Worm (Caenorhabditis elegans) whole organism, midembryonic: ENCODE data around the gene F43H9.3.

Source experiments
- T22C8.4 ChIP-seq: fragments of 200-800 bp; sonication (Bioruptor generic); IDR thresholded peaks from 2 replicates; pipeline ENCODE4 v1.3.6; 2022; ENCODE audit warnings: missing genetic modification characterization, missing compliant biosample characterization
- cog-1 ChIP-seq: sonication (generic microtip); optimal IDR thresholded peaks from 2 replicates; lab custom pipeline; 2016; ENCODE audit warnings: missing genetic modification characterization, missing compliant biosample characterization
- flt-1 ChIP-seq: fragments of 200-800 bp; sonication (Bioruptor generic); IDR thresholded peaks from 2 replicates; pipeline ENCODE4 v1.3.6; 2022; ENCODE audit warnings: missing genetic modification characterization, missing compliant biosample characterization
- klf-2 ChIP-seq: fragments of 200-800 bp; sonication (Bioruptor generic); conservative IDR thresholded peaks from 2 replicates; pipeline ENCODE4 v1.3.6; 2022; ENCODE audit warnings: missing genetic modification reagents, missing genetic modification characterization, missing compliant biosample characterization
- med-1 ChIP-seq: sonication (generic microtip); optimal IDR thresholded peaks from 2 replicates; lab custom pipeline; 2017; ENCODE audit warnings: missing genetic modification characterization, mild to moderate bottlenecking, missing compliant biosample characterization, antibody characterized with exemption, missing genetic modification reagents; ENCODE audit not compliant: insufficient read depth
- ref-1 ChIP-seq: fragments of 200-800 bp; sonication (Bioruptor generic); conservative IDR thresholded peaks from 2 replicates; pipeline ENCODE4 v1.3.6; 2022; ENCODE audit warnings: missing genetic modification reagents, missing genetic modification characterization, missing compliant biosample characterization
- tab-1 ChIP-seq: fragments of 200-800 bp; sonication (Bioruptor generic); IDR thresholded peaks from 2 replicates; pipeline ENCODE4 v1.3.6; 2022; ENCODE audit warnings: missing genetic modification characterization, missing compliant biosample characterization
- ztf-23 ChIP-seq: fragments of 200-800 bp; sonication (Bioruptor generic); IDR thresholded peaks from 2 replicates; pipeline ENCODE4 v1.3.6; 2022; ENCODE audit warnings: missing genetic modification reagents, missing genetic modification characterization, missing compliant biosample characterization
- ztf-29 ChIP-seq: fragments of 200-800 bp; sonication (Bioruptor generic); IDR thresholded peaks from 2 replicates; pipeline ENCODE4 v1.3.6; 2022; ENCODE audit warnings: missing genetic modification reagents, missing genetic modification characterization, missing compliant biosample characterization

Gene F43H9.3

ce11 chrV:8024752-8025151 is at the start of gene F43H9.3:
TSS of gene F43H9.3 (minus strand) at chrV:8024940.
- no peak for TF ChIP-seq ztf-23 (GFP tag; lab: Robert Waterston, UW)
- TF ChIP-seq ztf-29 = no peak
- no peak for TF ChIP-seq flt-1 (GFP tag; lab: Robert Waterston, UW)
- no peak for TF ChIP-seq cog-1 (tag; lab: Kevin White, UChicago)
- no peak for TF ChIP-seq tab-1 (GFP tag; lab: Robert Waterston, UW)
- no peak for TF ChIP-seq T22C8.4 (GFP tag; lab: Robert Waterston, UW)
- no peak for TF ChIP-seq ref-1
- no peak for TF ChIP-seq klf-2
- TF ChIP-seq med-1 (GFP tag; lab: Kevin White, UChicago) = no peak

DNA sequence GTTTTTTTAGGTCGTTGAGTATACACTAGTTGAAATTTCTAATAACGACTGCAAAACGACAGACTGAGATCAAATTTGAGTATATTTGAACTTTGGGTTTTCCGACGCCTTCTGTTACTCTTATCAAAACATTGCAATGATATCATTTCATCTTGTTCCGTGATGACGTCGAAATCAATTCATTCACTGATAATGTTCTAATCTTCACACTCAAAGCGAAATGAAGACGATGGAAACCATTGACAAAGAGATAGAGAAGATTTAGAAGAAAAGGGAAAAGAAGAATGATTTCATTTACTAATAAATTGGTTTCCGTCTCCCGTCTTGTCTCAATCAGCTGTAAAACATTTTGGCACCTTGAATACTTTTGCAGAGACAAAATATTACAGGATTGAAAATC is 48.4 kb upstream of the F43H9.3 start:
- TF ChIP-seq cog-1 (tag; lab: Kevin White, UChicago) (no peak), ztf-29 (no peak), ztf-23 (GFP tag; lab: Robert Waterston, UW) (no peak), klf-2 (no peak), T22C8.4 (GFP tag; lab: Robert Waterston, UW) (no peak), med-1 (GFP tag; lab: Kevin White, UChicago) (no peak), tab-1 (GFP tag; lab: Robert Waterston, UW) (no peak), ref-1 (no peak), flt-1 (GFP tag; lab: Robert Waterston, UW) (no peak)

DNA sequence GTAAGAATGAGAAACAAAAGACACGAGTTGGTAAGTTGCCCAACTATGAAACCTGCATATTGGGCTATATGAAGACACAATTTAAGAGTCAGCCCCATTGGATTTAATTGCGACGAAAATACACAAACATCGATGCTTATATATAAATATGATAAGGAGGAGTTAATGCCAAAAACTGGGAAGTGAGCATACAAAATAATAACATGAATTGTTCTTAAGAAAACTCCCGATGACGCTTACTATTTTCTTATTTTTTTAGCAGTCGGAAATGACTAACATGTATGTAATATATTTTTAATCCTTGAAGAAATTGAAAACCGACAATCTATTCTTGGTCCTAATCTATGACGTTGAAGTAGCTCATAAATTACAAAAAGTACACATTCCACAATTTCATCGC is 47.3 kb upstream of the F43H9.3 start, which contains the start of gene str-144:
str-144 (minus strand) TSS at position 101 of the 400 bp plus-strand sequence.
- TF ChIP-seq ref-1 = no peak
- TF ChIP-seq ztf-23 (GFP tag; lab: Robert Waterston, UW) = no peak
- TF ChIP-seq T22C8.4 (GFP tag; lab: Robert Waterston, UW) = no peak
- no peak for TF ChIP-seq tab-1 (GFP tag; lab: Robert Waterston, UW)
- no peak for TF ChIP-seq cog-1 (tag; lab: Kevin White, UChicago)
- no peak for TF ChIP-seq klf-2
- no peak for TF ChIP-seq flt-1 (GFP tag; lab: Robert Waterston, UW)
- no peak for TF ChIP-seq med-1 (GFP tag; lab: Kevin White, UChicago)
- TF ChIP-seq ztf-29 = no peak

DNA sequence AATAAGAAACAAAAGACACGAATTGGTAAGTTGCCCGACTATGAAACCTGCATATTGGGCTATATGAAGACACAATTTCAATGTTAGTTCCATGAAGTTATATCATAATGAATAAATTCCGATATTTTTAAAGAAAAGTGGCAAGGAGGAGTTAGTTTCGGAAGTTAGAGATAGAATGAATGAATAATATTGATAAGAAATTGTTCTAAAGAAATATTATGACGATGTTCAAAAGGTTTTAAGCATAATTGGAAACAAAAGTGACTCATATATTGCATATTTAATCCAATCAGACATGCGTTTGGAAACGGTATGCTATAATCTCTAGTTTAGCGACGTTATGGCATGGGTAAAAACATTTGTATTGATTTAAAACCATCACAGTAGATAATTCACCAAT is 44.9 kb upstream of the F43H9.3 start, which contains the start of gene str-143:
str-143 (minus strand) TSS at position 101 of the 400 bp plus-strand sequence.
- TF ChIP-seq T22C8.4 (GFP tag; lab: Robert Waterston, UW) (no peak), ztf-29 (no peak), ref-1 (no peak)

ce11 chrV:8067800-8068199 is 43.1 kb upstream of the F43H9.3 start, which contains the start of gene str-140:
TSS of gene str-140 (minus strand) at chrV:8067900.
- TF ChIP-seq ztf-23 (GFP tag; lab: Robert Waterston, UW) (no peak), flt-1 (GFP tag; lab: Robert Waterston, UW) (no peak), tab-1 (GFP tag; lab: Robert Waterston, UW) (no peak)

ce11 chrV:8062074-8062473 is 37.3 kb upstream of the F43H9.3 start, which contains the start of gene str-139:
TSS of gene str-139 (minus strand) at chrV:8062174.
- TF ChIP-seq klf-2 (no peak), cog-1 (tag; lab: Kevin White, UChicago) (no peak), flt-1 (GFP tag; lab: Robert Waterston, UW) (no peak), tab-1 (GFP tag; lab: Robert Waterston, UW) (no peak), ztf-29 (no peak)

- TF ChIP-seq T22C8.4 (GFP tag; lab: Robert Waterston, UW) (no peak), tab-1 (GFP tag; lab: Robert Waterston, UW) (no peak), med-1 (GFP tag; lab: Kevin White, UChicago) (no peak), ref-1 (no peak), cog-1 (tag; lab: Kevin White, UChicago) (no peak)
Observed at ce11 chrV:8058359-8058758, 33.6 kb upstream of the F43H9.3 start, which contains the start of gene str-138. TSS of gene str-138 (plus strand) at chrV:8058659.

DNA sequence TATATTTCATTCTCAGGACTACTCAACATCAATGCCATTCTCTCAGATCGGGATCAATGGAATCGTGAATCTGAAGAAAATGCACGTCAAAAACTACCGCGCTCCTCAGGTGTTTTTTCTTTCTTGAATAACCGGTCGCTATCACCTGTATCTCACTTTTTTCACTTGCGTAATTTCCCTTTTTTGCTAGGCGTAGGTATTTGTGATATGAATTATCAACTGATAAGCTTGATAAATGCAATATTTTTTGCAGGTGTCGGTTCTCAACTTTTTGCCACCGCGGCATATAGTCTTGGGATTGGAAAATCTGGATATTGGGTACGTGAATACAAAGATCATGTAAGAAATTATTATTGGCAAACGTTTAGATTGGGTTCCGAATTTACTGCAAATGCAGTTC is 30.4 kb upstream of the F43H9.3 start:
- TF ChIP-seq ztf-23 (GFP tag; lab: Robert Waterston, UW) (no peak), ztf-29 (no peak), med-1 (GFP tag; lab: Kevin White, UChicago) (no peak), flt-1 (GFP tag; lab: Robert Waterston, UW) (no peak), cog-1 (tag; lab: Kevin White, UChicago) (no peak), T22C8.4 (GFP tag; lab: Robert Waterston, UW) (no peak), tab-1 (GFP tag; lab: Robert Waterston, UW) (no peak), ref-1 (no peak), klf-2 (no peak)

DNA sequence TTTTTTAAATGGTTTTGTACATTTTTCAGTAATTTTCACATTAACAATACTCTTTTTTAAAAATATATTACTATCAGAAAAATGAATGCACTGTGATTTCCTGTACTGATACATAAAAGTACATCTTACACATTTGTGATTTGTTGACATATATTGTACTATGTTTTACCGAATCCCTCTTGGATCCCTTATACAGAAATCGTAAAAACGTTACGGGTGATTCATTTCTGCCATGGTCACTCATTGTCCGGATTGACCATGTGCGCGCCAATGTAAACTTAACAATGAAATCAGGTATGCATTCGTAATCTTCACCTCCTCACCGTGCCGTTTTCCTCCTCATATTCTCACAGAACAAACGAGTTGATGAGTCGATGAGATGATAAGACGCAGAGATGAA is 29.4 kb upstream of the F43H9.3 start, which contains the start of gene ZC513.2:
ZC513.2 (plus strand) TSS at position 301 of the 400 bp plus-strand sequence.
- TF ChIP-seq flt-1 (GFP tag; lab: Robert Waterston, UW) = no peak
- TF ChIP-seq tab-1 (GFP tag; lab: Robert Waterston, UW) = no peak

ce11 chrV:8051851-8052250 is 27.1 kb upstream of the F43H9.3 start, which contains the start of gene sth-1:
TSS of gene sth-1 (plus strand) at chrV:8052151.
- TF ChIP-seq med-1 (GFP tag; lab: Kevin White, UChicago) (no peak), tab-1 (GFP tag; lab: Robert Waterston, UW) (no peak), ztf-23 (GFP tag; lab: Robert Waterston, UW) (no peak), cog-1 (tag; lab: Kevin White, UChicago) (no peak), klf-2 (no peak), flt-1 (GFP tag; lab: Robert Waterston, UW) (no peak), T22C8.4 (GFP tag; lab: Robert Waterston, UW) (no peak), ref-1 (no peak)

DNA sequence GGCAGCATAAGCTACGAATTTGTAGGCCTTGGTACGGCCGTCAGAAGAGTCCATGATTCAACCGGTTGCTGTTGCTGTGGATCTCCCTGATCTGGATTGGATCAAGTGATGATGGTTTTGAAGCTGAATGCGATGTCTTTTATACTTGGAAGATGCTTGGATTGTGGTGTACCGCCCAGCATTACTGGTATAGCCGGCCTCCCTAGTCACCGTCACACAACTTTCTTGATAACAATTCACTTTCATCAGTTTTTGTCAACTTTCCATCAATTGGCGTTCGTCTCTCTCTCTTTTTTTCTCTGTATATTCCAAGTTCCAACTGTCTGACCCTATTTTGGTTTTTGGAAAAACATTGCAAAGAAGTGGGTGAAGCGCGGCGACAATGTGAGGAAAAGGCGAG is 26.1 kb upstream of the F43H9.3 start, which contains the start of gene col-43:
col-43 (minus strand) TSS at position 101 of the 400 bp plus-strand sequence.
- no peak for TF ChIP-seq ref-1
- TF ChIP-seq ztf-23 (GFP tag; lab: Robert Waterston, UW) = no peak
- TF ChIP-seq tab-1 (GFP tag; lab: Robert Waterston, UW) = no peak
- TF ChIP-seq cog-1 (tag; lab: Kevin White, UChicago) = no peak
- TF ChIP-seq klf-2 = no peak
